Worm (Caenorhabditis elegans): ENCODE data around the gene szy-4.

ce11 chrII:6246054-6246453, 47.6 kb downstream of the szy-4 start, which contains the start of gene lelo-1:
- TF ChIP-seq ceh-82 (tag; optimal IDR thresholded peaks at IDR 0.05) = no peak
- TF ChIP-seq nhr-6 (tag; optimal IDR thresholded peaks at IDR 0.05) = no peak
- TF ChIP-seq ztf-4 (tag; optimal IDR thresholded peaks at IDR 0.05) = no peak
- no peak for TF ChIP-seq nhr-10 (tag; optimal IDR thresholded peaks at IDR 0.05)
- no peak for TF ChIP-seq snpc-4 (tag; optimal IDR thresholded peaks at IDR 0.05)
- no peak for TF ChIP-seq crh-2 (tag; optimal IDR thresholded peaks at IDR 0.05)
- TF ChIP-seq nhr-77 (tag; optimal IDR thresholded peaks at IDR 0.05) = no peak
- TF ChIP-seq aly-2 (tag; optimal IDR thresholded peaks at IDR 0.05) = no peak
- TF ChIP-seq nhr-25 (tag; optimal IDR thresholded peaks at IDR 0.05) = no peak
- no peak for TF ChIP-seq nhr-129 (tag; optimal IDR thresholded peaks at IDR 0.05)
